Fruit fly (Drosophila melanogaster) whole organism, wandering third instar larva: ENCODE data around the gene RhoGAP5A.

Experiments used
- Abd-B ChIP-seq: fragments of >200 bp; optimal IDR thresholded peaks from 2 replicates; lab custom pipeline; 2017; ENCODE audit warnings: missing biosample characterization, missing genetic modification characterization
- Dfd ChIP-seq: fragments of >200 bp; optimal IDR thresholded peaks from 2 replicates; lab custom pipeline; 2017; ENCODE audit warnings: missing biosample characterization, missing genetic modification characterization
- Hnf4 ChIP-seq: fragments of 200-800 bp; sonication (Bioruptor generic); optimal IDR thresholded peaks from 2 replicates; lab custom pipeline; 2016; ENCODE audit warnings: missing biosample characterization, mild to moderate bottlenecking, missing genetic modification characterization
- Hr78 ChIP-seq: fragments of >200 bp; optimal IDR thresholded peaks from 2 replicates; lab custom pipeline; 2017; ENCODE audit warnings: missing biosample characterization, missing genetic modification characterization
- fru ChIP-seq: fragments of 200-800 bp; sonication (Bioruptor generic); optimal IDR thresholded peaks from 3 replicates; lab custom pipeline; 2016; ENCODE audit warnings: missing biosample characterization, mild to moderate bottlenecking, missing genetic modification characterization
- rgr ChIP-seq: fragments of 200-800 bp; sonication (Bioruptor generic); optimal IDR thresholded peaks from 3 replicates; lab custom pipeline; 2016; ENCODE audit warnings: missing biosample characterization, mild to moderate bottlenecking, missing genetic modification characterization

DNA sequence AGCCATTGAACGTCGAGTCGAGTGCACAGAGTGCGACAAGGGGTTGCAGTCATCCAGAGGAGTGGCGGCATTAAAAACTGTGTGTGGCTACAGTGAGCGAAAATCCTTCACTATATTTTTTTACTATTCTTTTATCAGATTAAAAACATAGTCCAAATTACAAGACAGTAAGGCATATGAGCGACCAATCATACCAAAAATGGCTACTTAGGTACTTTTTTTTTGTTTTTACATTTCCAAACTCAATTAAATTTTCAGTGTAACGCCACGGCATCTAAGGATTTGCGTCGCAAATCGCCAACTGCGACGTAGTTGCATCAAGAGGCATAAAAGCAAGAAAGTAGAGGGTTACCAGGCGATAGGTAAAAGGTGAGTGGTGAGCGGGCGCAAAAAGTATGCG lies 20.5 kb upstream of the RhoGAP5A start:
- TF ChIP-seq fru (peak; percentile 62), Abd-B (GFP tag; lab: Kevin White, UChicago) (no peak), rgr (GFP tag; lab: Kevin White, UChicago) (peak; percentile 10), Hr78 (GFP tag; lab: Kevin White, UChicago) (no peak), Hnf4 (GFP tag; lab: Kevin White, UChicago) (no peak), Dfd (GFP tag; lab: Kevin White, UChicago) (no peak)
